Worm (Caenorhabditis elegans) whole organism, young adult: Measurements from ENCODE around the gene gid-8.

Experiments
- B0336.3 ChIP-seq: fragments of 200-800 bp; sonication (Bioruptor generic); IDR thresholded peaks from 2 replicates; pipeline ENCODE4 v1.3.6; 2022; ENCODE audit warnings: missing genetic modification characterization, missing compliant biosample characterization
- C17E4.6 ChIP-seq: fragments of 200-800 bp; sonication (Bioruptor generic); IDR thresholded peaks from 2 replicates; pipeline ENCODE4 v1.3.6; 2022; ENCODE audit warnings: missing genetic modification reagents, missing genetic modification characterization, missing compliant biosample characterization
- F10E7.11 ChIP-seq: sonication (generic microtip); optimal IDR thresholded peaks from 2 replicates; lab custom pipeline; 2017; ENCODE audit warnings: mild to moderate bottlenecking, missing genetic modification characterization, moderate library complexity, missing compliant biosample characterization
- F37B4.10 ChIP-seq: fragments of 200-800 bp; sonication (Bioruptor generic); IDR thresholded peaks from 2 replicates; pipeline ENCODE4 v1.3.6; 2022; ENCODE audit warnings: missing genetic modification characterization, missing compliant biosample characterization
- F39B2.1 ChIP-seq: fragments of 200-800 bp; sonication (Bioruptor generic); IDR thresholded peaks from 2 replicates; pipeline ENCODE4 v1.3.6; 2022; ENCODE audit warnings: missing genetic modification reagents, missing genetic modification characterization, missing compliant biosample characterization
- F49E8.2 ChIP-seq: sonication (generic microtip); optimal IDR thresholded peaks from 3 replicates; lab custom pipeline; 2017; ENCODE audit warnings: missing genetic modification characterization, mild to moderate bottlenecking, missing compliant biosample characterization, antibody characterized with exemption, moderate library complexity; ENCODE audit not compliant: insufficient read depth
- K11D2.4 ChIP-seq: fragments of 200-800 bp; sonication (Bioruptor generic); IDR thresholded peaks from 2 replicates; pipeline ENCODE4 v1.3.6; 2022; ENCODE audit warnings: missing genetic modification reagents, missing genetic modification characterization, missing compliant biosample characterization
- K12H6.12 ChIP-seq: fragments of 200-800 bp; sonication (Bioruptor generic); optimal IDR thresholded peaks from 2 replicates; lab custom pipeline; 2018; ENCODE audit warnings: mild to moderate bottlenecking, missing genetic modification characterization, missing compliant biosample characterization
- Y53G8AR.9 ChIP-seq: fragments of 200-800 bp; sonication (Bioruptor generic); conservative IDR thresholded peaks from 2 replicates; pipeline ENCODE4 v1.3.6; 2022; ENCODE audit warnings: missing genetic modification reagents, missing genetic modification characterization, missing compliant biosample characterization
- Y95B8A.8 ChIP-seq: fragments of 200-800 bp; sonication (Bioruptor generic); IDR thresholded peaks from 2 replicates; pipeline ENCODE4 v1.3.6; 2022; ENCODE audit warnings: missing genetic modification reagents, missing genetic modification characterization, missing compliant biosample characterization
- ZK185.1 ChIP-seq: sonication (generic microtip); optimal IDR thresholded peaks from 2 replicates; lab custom pipeline; 2016; ENCODE audit warnings: mild to moderate bottlenecking, missing genetic modification characterization, missing compliant biosample characterization; ENCODE audit not compliant: poor library complexity, severe bottlenecking
- ama-1 ChIP-seq, 3 experiments: fragments of 150-350 bp in 1 of 3; sonication (generic microtip) in 2 of 3; optimal IDR thresholded peaks; 2 replicates each; lab custom pipeline; 2014 to 2018; ENCODE audit warnings: missing biosample characterization in 2 of 3, missing genetic modification characterization in 2 of 3, missing genetic modification reagents in 2 of 3
- aptf-3 ChIP-seq: fragments of 200-800 bp; sonication (Bioruptor generic); IDR thresholded peaks from 2 replicates; pipeline ENCODE4 v1.3.6; 2022; ENCODE audit warnings: missing genetic modification characterization, missing compliant biosample characterization
- athp-1 ChIP-seq: sonication (generic microtip); optimal IDR thresholded peaks from 2 replicates; lab custom pipeline; 2017; ENCODE audit warnings: mild to moderate bottlenecking, missing genetic modification characterization, missing compliant biosample characterization
- attf-5 ChIP-seq: fragments of 200-800 bp; sonication (Bioruptor generic); optimal IDR thresholded peaks from 2 replicates; lab custom pipeline; 2018; ENCODE audit warnings: mild to moderate bottlenecking, missing genetic modification characterization, missing compliant biosample characterization
- attf-6 ChIP-seq: fragments of 200-800 bp; sonication (Bioruptor generic); IDR thresholded peaks from 2 replicates; pipeline ENCODE4 v1.3.6; 2022; ENCODE audit warnings: missing genetic modification reagents, missing genetic modification characterization, missing compliant biosample characterization
- bed-1 ChIP-seq: fragments of 200-800 bp; sonication (Bioruptor generic); IDR thresholded peaks from 2 replicates; pipeline ENCODE4 v1.3.6; 2022; ENCODE audit warnings: missing genetic modification reagents, missing genetic modification characterization, missing compliant biosample characterization
- ccch-3 ChIP-seq: fragments of 200-800 bp; sonication (Bioruptor generic); optimal IDR thresholded peaks from 2 replicates; lab custom pipeline; 2018; ENCODE audit warnings: mild to moderate bottlenecking, missing genetic modification characterization, missing compliant biosample characterization
- ceh-79 ChIP-seq: sonication (generic microtip); optimal IDR thresholded peaks from 2 replicates; lab custom pipeline; 2017; ENCODE audit warnings: mild to moderate bottlenecking, missing genetic modification characterization, missing compliant biosample characterization
- ceh-91 ChIP-seq: fragments of 200-800 bp; sonication (Bioruptor generic); IDR thresholded peaks from 2 replicates; pipeline ENCODE4 v1.3.6; 2022; ENCODE audit warnings: missing genetic modification reagents, missing genetic modification characterization, missing compliant biosample characterization
- dox-1 ChIP-seq: fragments of 200-800 bp; sonication (Bioruptor generic); IDR thresholded peaks from 2 replicates; pipeline ENCODE4 v1.3.6; 2022; ENCODE audit warnings: missing genetic modification reagents, missing genetic modification characterization, missing compliant biosample characterization
- dpff-1 ChIP-seq: sonication (generic microtip); optimal IDR thresholded peaks from 2 replicates; lab custom pipeline; 2017; ENCODE audit warnings: mild to moderate bottlenecking, missing genetic modification characterization, missing compliant biosample characterization
- ekl-4 ChIP-seq: fragments of 200-800 bp; sonication (Bioruptor generic); IDR thresholded peaks from 2 replicates; pipeline ENCODE4 v1.3.6; 2022; ENCODE audit warnings: missing genetic modification reagents, missing genetic modification characterization, missing compliant biosample characterization
- gei-17 ChIP-seq: fragments of 200-800 bp; sonication (Bioruptor generic); optimal IDR thresholded peaks from 2 replicates; lab custom pipeline; 2018; ENCODE audit warnings: mild to moderate bottlenecking, missing genetic modification characterization, missing compliant biosample characterization
- hmg-1.2 ChIP-seq: fragments of 200-800 bp; sonication (Bioruptor generic); IDR thresholded peaks from 2 replicates; pipeline ENCODE4 v1.3.6; 2022; ENCODE audit warnings: missing genetic modification reagents, missing genetic modification characterization, missing compliant biosample characterization
- hmg-20 ChIP-seq: fragments of 200-800 bp; sonication (Bioruptor generic); IDR thresholded peaks from 2 replicates; pipeline ENCODE4 v1.3.6; 2022; ENCODE audit warnings: missing genetic modification reagents, missing genetic modification characterization, missing compliant biosample characterization
- hsf-1 ChIP-seq: fragments of 200-800 bp; sonication (Bioruptor generic); IDR thresholded peaks from 2 replicates; pipeline ENCODE4 v1.3.6; 2022; ENCODE audit warnings: missing genetic modification reagents, missing genetic modification characterization, missing compliant biosample characterization
- lag-1 ChIP-seq: fragments of 200-800 bp; sonication (Bioruptor generic); IDR thresholded peaks from 2 replicates; pipeline ENCODE4 v1.3.6; 2022; ENCODE audit warnings: missing genetic modification reagents, missing genetic modification characterization, missing compliant biosample characterization
- let-526 ChIP-seq: fragments of 200-800 bp; sonication (Bioruptor generic); IDR thresholded peaks from 2 replicates; pipeline ENCODE4 v1.3.6; 2022; ENCODE audit warnings: missing genetic modification reagents, missing genetic modification characterization, missing compliant biosample characterization
- lin-26 ChIP-seq: fragments of 200-800 bp; sonication (Bioruptor generic); IDR thresholded peaks from 2 replicates; pipeline ENCODE4 v1.3.6; 2022; ENCODE audit warnings: missing genetic modification reagents, missing genetic modification characterization, missing compliant biosample characterization
- lin-54 ChIP-seq: fragments of 200-800 bp; sonication (Bioruptor generic); optimal IDR thresholded peaks from 2 replicates; lab custom pipeline; 2018; ENCODE audit warnings: mild to moderate bottlenecking, missing genetic modification characterization, missing compliant biosample characterization
- madf-10 ChIP-seq: sonication (generic microtip); optimal IDR thresholded peaks from 2 replicates; lab custom pipeline; 2016; ENCODE audit warnings: mild to moderate bottlenecking, missing genetic modification characterization, missing compliant biosample characterization
- madf-8 ChIP-seq: fragments of 200-800 bp; sonication (Bioruptor generic); conservative IDR thresholded peaks from 2 replicates; pipeline ENCODE4 v1.3.6; 2022; ENCODE audit warnings: missing genetic modification reagents, missing genetic modification characterization, missing compliant biosample characterization
- nhr-120 ChIP-seq: fragments of 200-800 bp; sonication (Bioruptor generic); IDR thresholded peaks from 2 replicates; pipeline ENCODE4 v1.3.6; 2022; ENCODE audit warnings: missing genetic modification characterization, missing compliant biosample characterization
- nhr-27 ChIP-seq: fragments of 200-800 bp; sonication (Bioruptor generic); optimal IDR thresholded peaks from 2 replicates; lab custom pipeline; 2018; ENCODE audit warnings: mild to moderate bottlenecking, missing genetic modification characterization, moderate library complexity, missing compliant biosample characterization
- rpc-1 ChIP-seq, 2 experiments: fragments of 150-350 bp in 1 of 2; sonication (generic microtip) in 1 of 2; optimal IDR thresholded peaks; 2 replicates each; lab custom pipeline; 2014 to 2018; ENCODE audit warnings: missing biosample characterization in 1 of 2, missing genetic modification characterization in 1 of 2, missing genetic modification reagents in 1 of 2, missing genotype in 1 of 2
- sdz-38 ChIP-seq: sonication (generic microtip); optimal IDR thresholded peaks from 2 replicates; lab custom pipeline; 2016; ENCODE audit warnings: missing genotype, missing genetic modification characterization, missing compliant biosample characterization
- snpc-4 ChIP-seq, 5 experiments: fragments of 150-350 bp in 1 of 5; sonication (generic microtip) in 4 of 5; optimal IDR thresholded peaks; 2 replicates each; lab custom pipeline; 2014 to 2018; ENCODE audit warnings: missing genetic modification characterization in 5 of 5, missing biosample characterization in 3 of 5, antibody characterized with exemption in 2 of 5, mild to moderate bottlenecking in 2 of 5, missing compliant biosample characterization in 2 of 5, missing genotype in 2 of 5, moderate library complexity in 2 of 5, missing genetic modification reagents in 1 of 5
- somi-1 ChIP-seq: fragments of 200-800 bp; sonication (Bioruptor generic); optimal IDR thresholded peaks from 2 replicates; lab custom pipeline; 2018; ENCODE audit warnings: mild to moderate bottlenecking, missing genetic modification characterization, missing compliant biosample characterization
- tbp1 ChIP-seq: fragments of 200-800 bp; sonication (Bioruptor generic); optimal IDR thresholded peaks from 2 replicates; lab custom pipeline; 2018; ENCODE audit warnings: mild to moderate bottlenecking, missing genetic modification characterization, missing compliant biosample characterization
- tbx-9 ChIP-seq: sonication (generic microtip); optimal IDR thresholded peaks from 2 replicates; lab custom pipeline; 2016; ENCODE audit warnings: borderline replicate concordance, missing genetic modification characterization, inconsistent platforms, missing compliant biosample characterization
- xnd-1 ChIP-seq: sonication (generic microtip); optimal IDR thresholded peaks from 2 replicates; lab custom pipeline; 2016; ENCODE audit warnings: missing genotype, missing genetic modification reagents, missing genetic modification characterization, missing compliant biosample characterization
- zfh-2 ChIP-seq: fragments of 200-800 bp; sonication (Bioruptor generic); conservative IDR thresholded peaks from 2 replicates; pipeline ENCODE4 v1.3.6; 2022; ENCODE audit warnings: missing genetic modification reagents, missing genetic modification characterization, missing compliant biosample characterization
- zim-3 ChIP-seq: sonication (generic microtip); optimal IDR thresholded peaks from 2 replicates; lab custom pipeline; 2017; ENCODE audit warnings: mild to moderate bottlenecking, missing genetic modification characterization, moderate library complexity, missing compliant biosample characterization
- ztf-18 ChIP-seq: sonication (generic microtip); optimal IDR thresholded peaks from 2 replicates; lab custom pipeline; 2016; ENCODE audit warnings: missing genotype, mild to moderate bottlenecking, missing genetic modification characterization, missing compliant biosample characterization
- ztf-25 ChIP-seq: fragments of 200-800 bp; sonication (Bioruptor generic); IDR thresholded peaks from 2 replicates; pipeline ENCODE4 v1.3.6; 2022; ENCODE audit warnings: missing genetic modification reagents, missing genetic modification characterization, missing compliant biosample characterization

gid-8 gene

ce11 chrV:1476284-1476792, 8.8 kb downstream of the gid-8 start (continued):
- peak; percentile 69 for TF ChIP-seq F49E8.2 (tag; lab: Kevin White, UChicago)
- TF ChIP-seq madf-8 (GFP tag; lab: Robert Waterston, UW): no peak
- TF ChIP-seq ztf-25: peak; percentile 59; the same call in 1 of the 2 replicates
- TF ChIP-seq zfh-2 (GFP tag; lab: Robert Waterston, UW): no peak
- TF ChIP-seq attf-6 (GFP tag; lab: Robert Waterston, UW): 0 out of 2 replicates have a peak, but pooled peaks have one; percentile 10
- TF ChIP-seq athp-1: peak; percentile 71
- peak; percentile 23 for TF ChIP-seq tbp1
- TF ChIP-seq, all 124 proteins: peak for 15

ce11 chrV:1476841-1477240, 9.3 kb downstream of the gid-8 start:
- TF ChIP-seq snpc-4 (GFP tag; optimal IDR thresholded peaks at IDR 0.05; lab: Kevin White, UChicago) (no peak), snpc-4 (tag; optimal IDR thresholded peaks at IDR 0.05; lab: Kevin White, UChicago) (no peak), ceh-79 (no peak), lag-1 (GFP tag; lab: Robert Waterston, UW) (no peak), nhr-27 (tag; lab: Kevin White, UChicago) (no peak), tbx-9 (tag; lab: Kevin White, UChicago) (no peak), K12H6.12 (tag; lab: Kevin White, UChicago) (no peak), attf-5 (GFP tag; lab: Kevin White, UChicago) (no peak), rpc-1 (optimal IDR thresholded peaks at IDR 0.05; lab: Kevin White, UChicago) (no peak), rpc-1 (tag; optimal IDR thresholded peaks at IDR 0.05; lab: Kevin White, UChicago) (no peak), F37B4.10 (no peak), lin-54 (GFP tag; lab: Kevin White, UChicago) (no peak), gei-17 (no peak), ZK185.1 (no peak), F10E7.11 (tag; lab: Kevin White, UChicago) (no peak), bed-1 (no peak), let-526 (GFP tag; lab: Robert Waterston, UW) (no peak), Y53G8AR.9 (GFP tag; lab: Robert Waterston, UW) (no peak; the same call in 1 of the 2 replicates), zfh-2 (GFP tag; lab: Robert Waterston, UW) (no peak), xnd-1 (tag; lab: Kevin White, UChicago) (peak; percentile 33), nhr-120 (GFP tag; lab: Robert Waterston, UW) (no peak), attf-6 (GFP tag; lab: Robert Waterston, UW) (no peak), ztf-18 (no peak), madf-8 (GFP tag; lab: Robert Waterston, UW) (no peak), B0336.3 (GFP tag; lab: Robert Waterston, UW) (no peak), somi-1 (GFP tag; lab: Kevin White, UChicago) (no peak), dpff-1 (tag; lab: Kevin White, UChicago) (no peak), zim-3 (tag; lab: Kevin White, UChicago) (no peak), Y95B8A.8 (GFP tag; lab: Robert Waterston, UW) (no peak), C17E4.6 (no peak), sdz-38 (tag; lab: Kevin White, UChicago) (no peak), hsf-1 (GFP tag; lab: Robert Waterston, UW) (no peak), hmg-1.2 (GFP tag; lab: Robert Waterston, UW) (no peak), ccch-3 (no peak), dox-1 (GFP tag; lab: Robert Waterston, UW) (no peak), ama-1 (optimal IDR thresholded peaks at IDR 0.05; lab: Kevin White, UChicago) (no peak), ama-1 (GFP tag; optimal IDR thresholded peaks at IDR 0.05; lab: Kevin White, UChicago) (no peak), K11D2.4 (GFP tag; lab: Robert Waterston, UW) (no peak), ceh-91 (GFP tag; lab: Robert Waterston, UW) (peak; percentile 42), hmg-20 (no peak), aptf-3 (GFP tag; lab: Robert Waterston, UW) (no peak), madf-10 (no peak), lin-26 (GFP tag; lab: Robert Waterston, UW) (no peak), F39B2.1 (GFP tag; lab: Robert Waterston, UW) (no peak), ekl-4 (no peak)
